Worm (Caenorhabditis elegans) whole organism, early embryonic: Measurements from ENCODE around the gene smrd-1.
A peak's percentile ranks its signal among the peaks of the same experiment; 100 is the strongest.
"Not testable (repeated sequence)": the region's sequence is repeated elsewhere in the genome, so short reads cannot be mapped to it uniquely, and the experiment has no call there.

Experiments
- B0310.2 ChIP-seq: sonication (generic microtip); optimal IDR thresholded peaks from 2 replicates; lab custom pipeline; 2016; ENCODE audit warnings: mild to moderate bottlenecking, missing genetic modification characterization, missing compliant biosample characterization
- F13C5.2 ChIP-seq: sonication (generic microtip); optimal IDR thresholded peaks from 2 replicates; lab custom pipeline; 2017; ENCODE audit warnings: mild to moderate bottlenecking, missing genetic modification characterization, inconsistent platforms, missing compliant biosample characterization
- aly-1 ChIP-seq: sonication (generic microtip); optimal IDR thresholded peaks from 2 replicates; lab custom pipeline; 2016; ENCODE audit warnings: missing genetic modification characterization, missing compliant biosample characterization
- ama-1 ChIP-seq: fragments of 150-350 bp; optimal IDR thresholded peaks from 2 replicates; lab custom pipeline; 2014
- ceh-13 ChIP-seq: fragments of 200-800 bp; sonication (Bioruptor generic); optimal IDR thresholded peaks from 2 replicates; lab custom pipeline; 2018; ENCODE audit warnings: mild to moderate bottlenecking, missing genetic modification characterization, missing compliant biosample characterization
- ceh-36 ChIP-seq: sonication (generic microtip); optimal IDR thresholded peaks from 2 replicates; lab custom pipeline; 2016; ENCODE audit warnings: missing genetic modification characterization, inconsistent platforms, missing compliant biosample characterization
- ets-7 ChIP-seq: sonication (generic microtip); optimal IDR thresholded peaks from 2 replicates; lab custom pipeline; 2016; ENCODE audit warnings: missing genotype, missing genetic modification characterization, missing compliant biosample characterization
- flt-1 ChIP-seq: fragments of 200-800 bp; sonication (Bioruptor generic); IDR thresholded peaks from 2 replicates; pipeline ENCODE4 v1.3.6; 2022; ENCODE audit warnings: missing genetic modification characterization, missing compliant biosample characterization
- hmbx-1 ChIP-seq: sonication (generic microtip); optimal IDR thresholded peaks from 2 replicates; lab custom pipeline; 2016; ENCODE audit warnings: mild to moderate bottlenecking, missing genetic modification characterization, missing compliant biosample characterization
- hmg-4 ChIP-seq: fragments of 200-800 bp; sonication (Bioruptor generic); optimal IDR thresholded peaks from 2 replicates; lab custom pipeline; 2018; ENCODE audit warnings: mild to moderate bottlenecking, missing genetic modification characterization, missing compliant biosample characterization
- hnd-1 ChIP-seq: sonication (generic microtip); optimal IDR thresholded peaks from 2 replicates; lab custom pipeline; 2016; ENCODE audit warnings: missing genetic modification characterization, missing compliant biosample characterization
- pes-1 ChIP-seq: fragments of 200-800 bp; sonication (Bioruptor generic); IDR thresholded peaks from 2 replicates; pipeline ENCODE4 v1.3.6; 2022; ENCODE audit warnings: missing genetic modification reagents, missing genetic modification characterization, missing compliant biosample characterization
- scrt-1 ChIP-seq: fragments of 200-800 bp; sonication (Bioruptor generic); IDR thresholded peaks from 2 replicates; pipeline ENCODE4 v1.3.6; 2022; ENCODE audit warnings: missing genetic modification characterization, missing compliant biosample characterization
- sea-1 ChIP-seq: fragments of 200-800 bp; sonication (Bioruptor generic); conservative IDR thresholded peaks from 2 replicates; pipeline ENCODE4 v1.3.6; 2022; ENCODE audit warnings: missing genetic modification characterization, missing compliant biosample characterization
- tbx-11 ChIP-seq: fragments of 200-800 bp; sonication (Bioruptor generic); IDR thresholded peaks from 2 replicates; pipeline ENCODE4 v1.3.6; 2022; ENCODE audit warnings: missing genetic modification characterization, missing compliant biosample characterization
- tbx-37 ChIP-seq: fragments of 200-800 bp; sonication (Bioruptor generic); conservative IDR thresholded peaks from 2 replicates; pipeline ENCODE4 v1.3.6; 2022; ENCODE audit warnings: missing genetic modification reagents, missing genetic modification characterization, missing compliant biosample characterization
- tra-4 ChIP-seq: sonication (generic microtip); optimal IDR thresholded peaks from 2 replicates; lab custom pipeline; 2017; ENCODE audit warnings: missing genetic modification characterization, missing compliant biosample characterization

The smrd-1 gene

DNA sequence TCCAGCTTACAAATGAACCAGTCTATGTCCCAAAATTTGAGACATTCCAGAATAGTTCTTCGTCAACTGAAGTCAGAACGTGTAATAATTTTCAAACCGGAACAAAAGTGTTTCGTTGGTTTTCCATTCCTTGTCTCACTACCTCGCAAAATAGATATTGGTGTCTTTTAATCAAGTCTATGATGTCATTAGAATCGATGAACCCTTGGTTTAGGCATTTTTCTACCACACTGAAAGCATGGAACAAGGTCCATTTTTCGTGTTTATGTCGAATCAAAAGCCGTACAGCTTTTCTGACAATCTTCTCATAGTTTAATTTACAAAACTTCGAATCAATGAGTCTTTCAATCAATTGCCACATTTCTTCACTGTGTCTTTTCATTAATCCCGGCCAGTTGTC lies 10.9 kb upstream of the smrd-1 start, which contains the start of gene H04D03.7:
Gene H04D03.7 (minus strand): TSS at position 101 of the 400 bp plus-strand sequence.
- TF ChIP-seq ama-1 (lab: Kevin White, UChicago) (no peak), hmbx-1 (no peak), ceh-36 (tag; lab: Kevin White, UChicago) (no peak), aly-1 (tag; lab: Kevin White, UChicago) (no peak), pes-1 (GFP tag; lab: Robert Waterston, UW) (no peak)

- TF ChIP-seq ets-7 (tag; lab: Kevin White, UChicago) (no peak), hmbx-1 (no peak), B0310.2 (tag; lab: Kevin White, UChicago) (no peak), F13C5.2 (no peak), aly-1 (tag; lab: Kevin White, UChicago) (no peak), ama-1 (lab: Kevin White, UChicago) (no peak), hmg-4 (no peak), sea-1 (no peak), tra-4 (tag; lab: Kevin White, UChicago) (no peak), hnd-1 (no peak), pes-1 (GFP tag; lab: Robert Waterston, UW) (no peak), ceh-13 (no peak), scrt-1 (no peak), tbx-11 (GFP tag; lab: Robert Waterston, UW) (no peak), flt-1 (GFP tag; lab: Robert Waterston, UW) (no peak), tbx-37 (GFP tag; lab: Robert Waterston, UW) (no peak)
These were observed 6.8 kb upstream of the smrd-1 start, which contains the start of the genes H04D03.2 and ecps-2 for ce11 chrIII:10442355-10443140. H04D03.2 (minus strand) TSS chrIII:10442405. ecps-2 (plus strand) TSS chrIII:10443090.

DNA sequence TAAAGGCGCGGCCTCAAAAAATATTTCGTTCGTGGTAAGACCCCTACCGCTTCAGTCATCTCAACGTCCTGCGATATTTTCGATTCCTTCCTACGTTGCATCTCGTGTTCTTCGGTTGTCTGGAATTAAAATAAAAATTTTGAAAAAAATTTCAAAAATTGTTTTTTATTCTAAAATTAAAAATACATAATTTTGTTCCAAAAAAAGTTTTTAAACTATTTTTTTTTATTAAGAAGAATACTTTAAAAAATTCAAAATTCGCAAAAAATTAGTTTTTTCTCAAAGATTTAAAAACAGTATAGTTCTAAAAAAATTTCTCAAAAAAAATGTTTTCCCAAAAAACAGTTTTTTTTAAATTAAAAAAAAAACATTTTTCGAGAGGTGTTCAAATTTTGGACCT lies 3.0 kb upstream of the smrd-1 start, which contains the start of gene H04D03.6:
Gene H04D03.6 (minus strand): TSS at position 101 of the 400 bp plus-strand sequence.
- TF ChIP-seq hmbx-1; tra-4 (tag; lab: Kevin White, UChicago); ama-1 (lab: Kevin White, UChicago): not testable (repeated sequence)

- TF ChIP-seq ceh-13 (peak; percentile 57), scrt-1 (peak; percentile 66; the same call in 1 of the 2 replicates), hmbx-1 (no peak), hnd-1 (peak; percentile 46), tra-4 (tag; lab: Kevin White, UChicago) (no peak), tbx-11 (GFP tag; lab: Robert Waterston, UW) (0 out of 2 replicates have a peak, but pooled peaks have one; percentile 49), ets-7 (tag; lab: Kevin White, UChicago) (no peak), ama-1 (lab: Kevin White, UChicago) (no peak), flt-1 (GFP tag; lab: Robert Waterston, UW) (peak; percentile 61; the same call in 1 of the 2 replicates), ceh-36 (tag; lab: Kevin White, UChicago) (peak; percentile 76), pes-1 (GFP tag; lab: Robert Waterston, UW) (peak; percentile 74), aly-1 (tag; lab: Kevin White, UChicago) (peak; percentile 45), tbx-37 (GFP tag; lab: Robert Waterston, UW) (peak; percentile 61; the same call in 1 of the 2 replicates), F13C5.2 (peak; percentile 81), B0310.2 (tag; lab: Kevin White, UChicago) (no peak), sea-1 (peak; percentile 84), hmg-4 (peak; percentile 71)
These were observed 3.7 kb downstream of the smrd-1 start for ce11 chrIII:10432104-10432503.

ce11 chrIII:10427882-10428281 lies 7.9 kb downstream of the smrd-1 start, which contains the start of gene prp-3:
prp-3 (minus strand) TSS chrIII:10427982.
- no peak for TF ChIP-seq ceh-36 (tag; lab: Kevin White, UChicago)
- no peak for TF ChIP-seq pes-1 (GFP tag; lab: Robert Waterston, UW)
- no peak for TF ChIP-seq hmg-4
- TF ChIP-seq B0310.2 (tag; lab: Kevin White, UChicago): no peak
- no peak for TF ChIP-seq hmbx-1
- no peak for TF ChIP-seq ets-7 (tag; lab: Kevin White, UChicago)
- TF ChIP-seq F13C5.2: no peak
- TF ChIP-seq flt-1 (GFP tag; lab: Robert Waterston, UW): no peak
- TF ChIP-seq tbx-11 (GFP tag; lab: Robert Waterston, UW): no peak
- no peak for TF ChIP-seq ama-1 (lab: Kevin White, UChicago)
- TF ChIP-seq scrt-1: no peak

ce11 chrIII:10423906-10424305 lies 11.9 kb downstream of the smrd-1 start, which contains the start of gene M03C11.6:
M03C11.6 (minus strand) TSS chrIII:10424006.
- TF ChIP-seq aly-1 (tag; lab: Kevin White, UChicago): no peak
- TF ChIP-seq hmg-4: no peak
- no peak for TF ChIP-seq hmbx-1
- TF ChIP-seq pes-1 (GFP tag; lab: Robert Waterston, UW): no peak
- no peak for TF ChIP-seq sea-1
- TF ChIP-seq B0310.2 (tag; lab: Kevin White, UChicago): no peak
- TF ChIP-seq tbx-37 (GFP tag; lab: Robert Waterston, UW): no peak
- no peak for TF ChIP-seq scrt-1
- TF ChIP-seq tbx-11 (GFP tag; lab: Robert Waterston, UW): no peak
- TF ChIP-seq hnd-1: no peak
- TF ChIP-seq ets-7 (tag; lab: Kevin White, UChicago): no peak
- TF ChIP-seq flt-1 (GFP tag; lab: Robert Waterston, UW): no peak
- no peak for TF ChIP-seq F13C5.2
- TF ChIP-seq ceh-13: no peak
- TF ChIP-seq ama-1 (lab: Kevin White, UChicago): no peak
- TF ChIP-seq ceh-36 (tag; lab: Kevin White, UChicago): no peak
- TF ChIP-seq tra-4 (tag; lab: Kevin White, UChicago): no peak

ce11 chrIII:10421680-10422079 lies 14.1 kb downstream of the smrd-1 start:
- TF ChIP-seq scrt-1: no peak
- no peak for TF ChIP-seq tbx-11 (GFP tag; lab: Robert Waterston, UW)
- no peak for TF ChIP-seq hmg-4
- TF ChIP-seq tbx-37 (GFP tag; lab: Robert Waterston, UW): no peak
- no peak for TF ChIP-seq aly-1 (tag; lab: Kevin White, UChicago)
- no peak for TF ChIP-seq F13C5.2
- no peak for TF ChIP-seq ets-7 (tag; lab: Kevin White, UChicago)
- no peak for TF ChIP-seq hmbx-1
